Fruit fly (Drosophila melanogaster): ENCODE measurements around the gene kud.
A peak's percentile ranks its signal among the peaks of the same experiment; 100 is the strongest.

kud gene

DNA sequence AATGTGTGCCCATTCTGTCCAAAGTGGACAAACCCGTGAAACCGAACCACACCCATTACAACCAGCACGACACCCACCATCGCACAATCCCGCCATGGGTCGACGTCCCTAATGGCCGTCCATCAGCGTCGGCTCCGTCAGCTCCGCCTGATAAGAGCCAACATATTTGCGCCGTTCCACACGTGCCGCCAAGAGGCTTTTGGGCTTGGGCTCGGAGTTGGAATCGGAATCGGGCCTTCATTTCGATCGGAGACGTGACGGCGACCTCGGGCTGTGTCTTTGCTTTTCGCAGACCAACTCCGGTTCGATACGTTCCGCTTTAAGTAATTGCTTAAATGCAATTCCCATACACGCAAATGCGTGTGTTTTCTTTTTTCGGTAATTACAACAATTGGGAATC lies 10.5 kb upstream of the kud start:
- TF ChIP-seq tai (GFP tag; optimal IDR thresholded peaks at IDR 0.05): no peak
- no peak for TF ChIP-seq Mio (GFP tag; optimal IDR thresholded peaks at IDR 0.05)
- TF ChIP-seq dl (GFP tag; optimal IDR thresholded peaks at IDR 0.05; ENCODE audit: insufficient read depth in 1 of 2, partially characterized antibody in 2 of 2): no peak
- no peak for TF ChIP-seq Jra (GFP tag; optimal IDR thresholded peaks at IDR 0.05)
- TF ChIP-seq br (GFP tag; optimal IDR thresholded peaks at IDR 0.05): no peak
- no peak for TF ChIP-seq usp (GFP tag; optimal IDR thresholded peaks at IDR 0.05)
- TF ChIP-seq jim (GFP tag; optimal IDR thresholded peaks at IDR 0.05): no peak
- TF ChIP-seq rgr (GFP tag; optimal IDR thresholded peaks at IDR 0.05): no peak
- no peak for TF ChIP-seq CG32264 (GFP tag; optimal IDR thresholded peaks at IDR 0.05)
- no peak for TF ChIP-seq brk (GFP tag; optimal IDR thresholded peaks at IDR 0.05)
- TF ChIP-seq Sp1 (GFP tag; optimal IDR thresholded peaks at IDR 0.05): no peak
- TF ChIP-seq dsf (GFP tag; optimal IDR thresholded peaks at IDR 0.05; ENCODE audit: borderline replicate concordance): no peak
- TF ChIP-seq sage (GFP tag; optimal IDR thresholded peaks at IDR 0.05): no peak
- no peak for TF ChIP-seq Hnf4 (GFP tag; optimal IDR thresholded peaks at IDR 0.05)
- no peak for TF ChIP-seq sv (GFP tag; optimal IDR thresholded peaks at IDR 0.05)
- no peak for TF ChIP-seq Myc (optimal IDR thresholded peaks at IDR 0.05)

DNA sequence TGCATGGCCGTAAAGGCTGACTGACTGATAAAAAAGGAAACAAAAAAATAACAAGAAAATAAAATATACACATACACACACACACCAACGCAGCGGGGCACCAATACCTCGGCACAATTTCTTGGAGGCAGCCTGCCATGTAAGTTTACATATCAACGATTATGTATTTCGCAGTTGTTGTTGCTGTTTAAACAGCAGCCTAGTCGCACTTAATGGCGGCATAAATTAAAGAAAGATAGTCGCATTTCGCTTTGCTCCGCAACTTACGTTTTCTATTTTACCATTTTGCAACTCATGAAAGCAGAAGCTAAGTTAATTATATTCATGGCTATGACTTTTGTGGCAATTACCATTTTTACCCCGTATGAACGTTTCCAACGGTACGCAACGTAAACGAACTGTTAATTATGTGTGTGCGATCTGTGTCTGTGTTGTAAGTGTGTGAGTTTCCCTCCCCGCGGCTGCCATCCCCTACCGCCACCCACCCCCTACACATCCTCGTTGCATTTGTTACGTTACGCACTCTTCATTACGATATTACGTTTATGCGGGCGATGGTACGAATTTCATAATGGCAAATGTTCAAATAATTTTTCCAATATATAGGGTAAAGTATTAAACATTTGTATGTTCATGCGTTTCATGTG lies 9.7 kb upstream of the kud start:
- no peak for TF ChIP-seq jim (GFP tag; optimal IDR thresholded peaks at IDR 0.05)
- TF ChIP-seq Hnf4 (GFP tag; optimal IDR thresholded peaks at IDR 0.05): no peak
- TF ChIP-seq rgr (GFP tag; optimal IDR thresholded peaks at IDR 0.05): no peak

DNA sequence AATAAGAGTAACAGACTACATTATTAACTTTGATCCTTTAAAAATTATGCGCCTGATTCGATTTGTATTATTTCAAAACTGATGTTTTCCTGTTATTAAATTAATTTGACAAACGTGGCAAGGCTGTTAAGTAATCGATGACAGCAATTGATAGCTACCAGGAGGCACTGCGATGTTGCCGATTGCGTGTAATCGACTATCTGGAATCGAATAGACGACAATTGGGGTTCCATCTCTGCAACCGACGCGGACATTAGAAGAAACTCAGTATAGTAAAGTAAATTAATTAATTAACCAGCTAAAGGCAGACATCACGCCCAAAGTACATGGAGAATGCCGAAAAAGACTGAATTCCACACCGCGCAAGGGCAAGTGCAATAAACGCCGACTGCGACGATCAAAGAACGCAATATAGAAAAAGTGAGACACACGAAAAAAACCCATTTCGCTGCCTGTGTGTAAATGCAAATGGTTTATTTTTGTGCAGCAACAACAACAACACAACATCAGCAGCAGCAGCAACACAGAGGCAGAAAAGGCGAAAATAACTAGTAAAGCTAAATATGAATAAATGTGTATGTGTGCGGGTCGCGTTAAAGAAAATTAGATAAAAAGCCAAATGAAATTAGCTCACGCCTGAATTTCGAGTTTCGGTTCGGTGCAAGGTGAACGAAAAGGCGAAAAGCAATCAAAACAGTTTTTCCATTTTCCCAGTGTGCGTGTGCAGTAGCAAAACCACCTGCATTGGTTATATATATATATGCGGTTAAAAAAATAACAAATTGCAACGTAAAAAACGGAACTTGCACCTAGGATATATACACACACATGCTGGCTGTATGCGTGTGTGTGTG lies 9.0 kb upstream of the kud start, which contains the start of gene sina:
sina (plus strand) TSS at position 219 of the 854 bp plus-strand sequence.
- TF ChIP-seq Rel (GFP tag; optimal IDR thresholded peaks at IDR 0.05): no peak
- TF ChIP-seq Rel (tag; optimal IDR thresholded peaks at IDR 0.05): peak; percentile 78
- TF ChIP-seq psq (GFP tag; optimal IDR thresholded peaks at IDR 0.05): no peak
- TF ChIP-seq sage (GFP tag; optimal IDR thresholded peaks at IDR 0.05): no peak
- peak; percentile 13 for TF ChIP-seq Sp1 (GFP tag; optimal IDR thresholded peaks at IDR 0.05)
- no peak for TF ChIP-seq fru (GFP tag; optimal IDR thresholded peaks at IDR 0.05)
- no peak for TF ChIP-seq HLH106 (tag; optimal IDR thresholded peaks at IDR 0.05)
- no peak for TF ChIP-seq Hnf4 (GFP tag; optimal IDR thresholded peaks at IDR 0.05)
- no peak for TF ChIP-seq foxo (GFP tag; optimal IDR thresholded peaks at IDR 0.05)

DNA sequence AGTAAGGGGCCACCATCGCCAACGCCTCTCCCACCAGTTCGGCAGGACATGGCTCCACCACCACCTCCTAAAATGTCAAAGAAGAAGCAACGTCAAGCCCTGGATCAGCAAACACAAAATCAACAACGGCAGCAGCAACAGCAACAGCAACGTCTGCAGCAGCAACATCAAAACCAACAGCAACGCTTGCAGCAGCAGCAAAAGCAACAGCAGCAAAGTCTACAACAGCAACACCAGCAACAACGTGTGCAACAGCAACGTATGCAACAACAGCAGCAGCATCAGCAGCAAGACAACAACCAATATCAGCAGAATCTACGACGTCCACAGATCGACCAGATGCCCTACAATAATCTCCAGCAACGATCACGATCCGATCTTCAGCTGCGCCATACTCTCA lies 6.8 kb upstream of the kud start:
- peak; percentile 90 for TF ChIP-seq Dfd (GFP tag; optimal IDR thresholded peaks at IDR 0.05)
- no peak for TF ChIP-seq Sp1 (GFP tag; optimal IDR thresholded peaks at IDR 0.05)
- TF ChIP-seq rgr (GFP tag; optimal IDR thresholded peaks at IDR 0.05): no peak

DNA sequence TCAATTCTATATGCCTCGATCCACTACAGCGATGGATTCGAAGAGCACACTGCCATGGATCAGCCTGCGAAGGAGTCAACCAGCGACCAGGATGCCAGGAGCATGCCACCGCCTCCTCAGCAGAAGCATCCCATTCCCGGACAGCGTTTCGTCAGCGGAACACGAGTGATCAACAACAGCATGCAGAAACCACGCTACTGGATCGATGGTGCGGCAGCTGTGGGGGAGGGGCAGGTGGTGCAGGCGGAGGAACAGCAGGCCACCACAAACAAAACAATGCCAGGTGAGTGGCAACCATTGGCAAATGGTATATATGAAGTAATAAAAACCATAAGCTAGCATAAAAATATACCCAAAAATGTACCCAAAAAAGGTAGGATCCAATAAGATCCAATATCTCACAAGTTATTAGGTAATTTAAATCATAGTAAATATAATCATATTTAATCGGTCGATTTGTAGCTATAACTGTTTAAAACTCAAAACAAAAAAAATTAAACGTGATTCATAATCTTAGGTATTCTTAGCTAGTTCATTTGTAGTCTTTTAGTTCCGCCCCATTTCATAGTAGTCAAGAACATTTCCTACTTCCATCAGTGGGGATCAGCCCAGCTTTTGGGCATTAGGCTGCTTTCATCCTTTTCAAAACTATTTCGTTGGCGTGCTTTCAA lies 951 bp upstream of the kud start, which contains the start of gene CG32161:
CG32161 (plus strand) TSS at position 621 of the 671 bp plus-strand sequence.
- TF ChIP-seq Mio (GFP tag; optimal IDR thresholded peaks at IDR 0.05) (no peak), fru (GFP tag; optimal IDR thresholded peaks at IDR 0.05) (no peak), Myc (optimal IDR thresholded peaks at IDR 0.05) (no peak), Hnf4 (GFP tag; optimal IDR thresholded peaks at IDR 0.05) (no peak), dsf (GFP tag; optimal IDR thresholded peaks at IDR 0.05; ENCODE audit: borderline replicate concordance) (no peak), sv (GFP tag; optimal IDR thresholded peaks at IDR 0.05) (no peak), usp (GFP tag; optimal IDR thresholded peaks at IDR 0.05) (no peak), sage (GFP tag; optimal IDR thresholded peaks at IDR 0.05) (no peak), Jra (GFP tag; optimal IDR thresholded peaks at IDR 0.05) (no peak), ey (GFP tag; optimal IDR thresholded peaks at IDR 0.05) (no peak), CG32264 (GFP tag; optimal IDR thresholded peaks at IDR 0.05) (no peak), Abd-B (GFP tag; optimal IDR thresholded peaks at IDR 0.05) (no peak), pan (optimal IDR thresholded peaks at IDR 0.05) (no peak), rgr (GFP tag; optimal IDR thresholded peaks at IDR 0.05) (no peak), CG9705 (GFP tag; optimal IDR thresholded peaks at IDR 0.05) (no peak), psq (GFP tag; optimal IDR thresholded peaks at IDR 0.05) (no peak), Hr78 (GFP tag; optimal IDR thresholded peaks at IDR 0.05) (no peak), dl (GFP tag; optimal IDR thresholded peaks at IDR 0.05; ENCODE audit: insufficient read depth in 1 of 2, partially characterized antibody in 2 of 2) (no peak), GATAd (GFP tag; optimal IDR thresholded peaks at IDR 0.05) (no peak), Rel (GFP tag; optimal IDR thresholded peaks at IDR 0.05) (no peak), Rel (tag; optimal IDR thresholded peaks at IDR 0.05) (no peak)
